Worm (Caenorhabditis elegans) whole organism, L2 larva: ENCODE data around the gene sgk-1.

Experiments used
- C34F6.9 ChIP-seq: fragments of 150-350 bp; optimal IDR thresholded peaks from 2 replicates; lab custom pipeline; 2014; ENCODE audit warnings: missing biosample characterization, missing genetic modification characterization
- F13H6.1 ChIP-seq: sonication (generic microtip); optimal IDR thresholded peaks from 2 replicates; lab custom pipeline; 2016; ENCODE audit warnings: missing genetic modification characterization, missing compliant biosample characterization
- R02D3.7 ChIP-seq: fragments of 150-350 bp; optimal IDR thresholded peaks from 2 replicates; lab custom pipeline; 2014; ENCODE audit warnings: missing biosample characterization, missing genetic modification characterization
- Y55F3AM.14 ChIP-seq: fragments of 200-800 bp; sonication (Bioruptor generic); optimal IDR thresholded peaks from 2 replicates; lab custom pipeline; 2018; ENCODE audit warnings: mild to moderate bottlenecking, missing genetic modification characterization, missing compliant biosample characterization
- ZK546.5 ChIP-seq: sonication (generic microtip); optimal IDR thresholded peaks from 2 replicates; lab custom pipeline; 2017; ENCODE audit warnings: missing biosample characterization, missing genetic modification characterization
- aly-2 ChIP-seq: fragments of 150-350 bp; optimal IDR thresholded peaks from 2 replicates; lab custom pipeline; 2014; ENCODE audit warnings: missing biosample characterization, missing genetic modification characterization
- ama-1 ChIP-seq: fragments of 150-350 bp; optimal IDR thresholded peaks from 2 replicates; lab custom pipeline; 2018; ENCODE audit warnings: inconsistent platforms
- ceh-82 ChIP-seq: fragments of 150-350 bp; optimal IDR thresholded peaks from 2 replicates; lab custom pipeline; 2014; ENCODE audit warnings: missing biosample characterization, missing genetic modification characterization
- crh-2 ChIP-seq: sonication (generic microtip); optimal IDR thresholded peaks from 2 replicates; lab custom pipeline; 2017; ENCODE audit warnings: missing biosample characterization, missing genetic modification characterization
- gmeb-1 ChIP-seq: fragments of 150-350 bp; optimal IDR thresholded peaks from 2 replicates; lab custom pipeline; 2014; ENCODE audit warnings: missing biosample characterization, missing genetic modification characterization
- lin-11 ChIP-seq: fragments of 150-350 bp; sonication (generic microtip); optimal IDR thresholded peaks from 2 replicates; lab custom pipeline; 2014; ENCODE audit warnings: missing biosample characterization, missing genetic modification characterization, inconsistent platforms, mixed read lengths
- lin-13 ChIP-seq: fragments of 150-350 bp; optimal IDR thresholded peaks from 2 replicates; lab custom pipeline; 2014; ENCODE audit warnings: missing biosample characterization, missing genetic modification reagents, missing genetic modification characterization
- lin-39 ChIP-seq: fragments of 150-350 bp; optimal IDR thresholded peaks from 2 replicates; lab custom pipeline; 2014; ENCODE audit warnings: missing biosample characterization, missing genetic modification reagents, missing genetic modification characterization
- lsy-2 ChIP-seq, 2 experiments: fragments of 150-350 bp in 1 of 2; sonication (generic microtip) in 1 of 2; optimal IDR thresholded peaks; 2 replicates each; lab custom pipeline; 2014 to 2017; ENCODE audit warnings: missing biosample characterization in 2 of 2, missing genetic modification characterization in 2 of 2
- mab-5 ChIP-seq: fragments of 150-350 bp; optimal IDR thresholded peaks from 2 replicates; lab custom pipeline; 2014; ENCODE audit warnings: missing biosample characterization, missing genetic modification characterization
- mbf-1 ChIP-seq: sonication (generic microtip); optimal IDR thresholded peaks from 2 replicates; lab custom pipeline; 2017; ENCODE audit warnings: missing biosample characterization, missing genetic modification characterization
- mdl-1 ChIP-seq, 2 experiments: fragments of 150-350 bp in 1 of 2; sonication (generic microtip) in 1 of 2; optimal IDR thresholded peaks; 2 replicates each; lab custom pipeline; 2017; ENCODE audit warnings: missing biosample characterization in 2 of 2, missing genetic modification characterization in 2 of 2
- nhr-10 ChIP-seq: sonication (generic microtip); optimal IDR thresholded peaks from 2 replicates; lab custom pipeline; 2017; ENCODE audit warnings: missing biosample characterization, missing genetic modification characterization
- nhr-12 ChIP-seq: fragments of 150-350 bp; optimal IDR thresholded peaks from 2 replicates; lab custom pipeline; 2014; ENCODE audit warnings: missing biosample characterization, missing genetic modification characterization
- nhr-129 ChIP-seq: fragments of 150-350 bp; optimal IDR thresholded peaks from 2 replicates; lab custom pipeline; 2014; ENCODE audit warnings: missing biosample characterization, missing genetic modification characterization
- nhr-21 ChIP-seq: fragments of 150-350 bp; optimal IDR thresholded peaks from 2 replicates; lab custom pipeline; 2014; ENCODE audit warnings: missing biosample characterization, missing genetic modification characterization
- nhr-23 ChIP-seq: fragments of 150-350 bp; optimal IDR thresholded peaks from 2 replicates; lab custom pipeline; 2014; ENCODE audit warnings: missing biosample characterization, missing genetic modification reagents, missing genetic modification characterization
- nhr-237 ChIP-seq: fragments of 150-350 bp; optimal IDR thresholded peaks from 2 replicates; lab custom pipeline; 2014; ENCODE audit warnings: missing biosample characterization, missing genetic modification characterization
- nhr-25 ChIP-seq: fragments of 150-350 bp; sonication (generic microtip); optimal IDR thresholded peaks from 3 replicates; lab custom pipeline; 2014; ENCODE audit warnings: missing biosample characterization, missing genetic modification characterization
- nhr-6 ChIP-seq: fragments of 150-350 bp; optimal IDR thresholded peaks from 2 replicates; lab custom pipeline; 2014; ENCODE audit warnings: missing biosample characterization, missing genetic modification characterization
- peb-1 ChIP-seq: fragments of 150-350 bp; optimal IDR thresholded peaks from 2 replicates; lab custom pipeline; 2014; ENCODE audit warnings: missing biosample characterization, missing genetic modification characterization
- sem-4 ChIP-seq: fragments of 150-350 bp; optimal IDR thresholded peaks from 2 replicates; lab custom pipeline; 2014; ENCODE audit warnings: missing biosample characterization, missing genetic modification reagents, missing genetic modification characterization
- skn-1 ChIP-seq: sonication (generic microtip); optimal IDR thresholded peaks from 2 replicates; lab custom pipeline; 2017; ENCODE audit warnings: missing biosample characterization, missing genetic modification characterization
- sma-3 ChIP-seq: sonication (generic microtip); optimal IDR thresholded peaks from 2 replicates; lab custom pipeline; 2016; ENCODE audit warnings: missing genetic modification reagents, missing genetic modification characterization, missing compliant biosample characterization
- sma-9 ChIP-seq, 2 experiments: fragments of 150-350 bp in 1 of 2; sonication (generic microtip) in 1 of 2; optimal IDR thresholded peaks; 2 replicates each; lab custom pipeline; 2014 to 2016; ENCODE audit warnings: missing genetic modification characterization in 2 of 2, mild to moderate bottlenecking in 1 of 2, missing biosample characterization in 1 of 2, missing compliant biosample characterization in 1 of 2, missing genetic modification reagents in 1 of 2, moderate library complexity in 1 of 2
- snpc-4 ChIP-seq: fragments of 150-350 bp; optimal IDR thresholded peaks from 2 replicates; lab custom pipeline; 2014; ENCODE audit warnings: missing biosample characterization, missing genetic modification characterization
- unc-39 ChIP-seq: fragments of 150-350 bp; optimal IDR thresholded peaks from 2 replicates; lab custom pipeline; 2014; ENCODE audit warnings: missing biosample characterization, missing genetic modification characterization
- unc-55 ChIP-seq: fragments of 150-350 bp; sonication (generic microtip); optimal IDR thresholded peaks from 3 replicates; lab custom pipeline; 2014; ENCODE audit warnings: missing biosample characterization, missing genetic modification reagents, missing genetic modification characterization
- unc-62 ChIP-seq: fragments of 150-350 bp; optimal IDR thresholded peaks from 2 replicates; lab custom pipeline; 2014; ENCODE audit warnings: missing biosample characterization, missing genetic modification reagents, missing genetic modification characterization
- ztf-11 ChIP-seq: sonication (generic microtip); optimal IDR thresholded peaks from 2 replicates; lab custom pipeline; 2017; ENCODE audit warnings: missing biosample characterization, missing genetic modification characterization

Gene sgk-1

DNA sequence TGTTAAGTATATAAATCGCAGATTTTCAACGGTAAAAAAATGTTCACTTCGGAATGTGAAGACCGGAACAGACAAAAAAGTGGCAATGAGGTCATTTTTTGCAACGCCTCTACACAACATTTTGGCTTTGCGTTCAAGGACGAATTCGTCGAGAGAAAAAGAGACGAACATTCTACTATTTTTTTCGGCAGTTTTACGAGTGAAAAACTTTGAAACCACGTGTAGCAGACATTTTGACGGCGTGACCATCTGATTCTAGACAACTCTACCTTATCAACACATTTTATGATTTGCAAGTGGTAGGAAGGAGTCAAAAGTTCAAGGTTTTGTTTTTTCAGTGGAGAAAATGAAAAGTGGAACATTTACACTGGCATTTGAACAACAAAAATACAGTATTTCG lies 28.6 kb upstream of the sgk-1 start:
- no peak for TF ChIP-seq nhr-237
- TF ChIP-seq unc-55 (GFP tag; lab: Kevin White, UChicago): no peak
- TF ChIP-seq ama-1 (lab: Kevin White, UChicago): no peak
- TF ChIP-seq mbf-1 (tag; lab: Kevin White, UChicago): no peak
- TF ChIP-seq sma-3 (GFP tag; lab: Kevin White, UChicago): peak; percentile 11
- TF ChIP-seq nhr-21: no peak
- TF ChIP-seq ztf-11 (tag; lab: Kevin White, UChicago): no peak
- TF ChIP-seq lin-39 (tag; lab: Kevin White, UChicago): no peak
- no peak for TF ChIP-seq snpc-4 (tag; lab: Kevin White, UChicago)
- TF ChIP-seq sem-4 (tag; lab: Kevin White, UChicago): no peak
- no peak for TF ChIP-seq nhr-129 (tag; lab: Kevin White, UChicago)
- no peak for TF ChIP-seq aly-2 (tag; lab: Kevin White, UChicago)
- TF ChIP-seq Y55F3AM.14: no peak
- TF ChIP-seq gmeb-1 (tag; lab: Kevin White, UChicago): no peak
- no peak for TF ChIP-seq ceh-82 (tag; lab: Kevin White, UChicago)
- TF ChIP-seq crh-2 (tag; lab: Kevin White, UChicago): peak; percentile 25
- TF ChIP-seq nhr-10: no peak
- no peak for TF ChIP-seq unc-62 (GFP tag; lab: Kevin White, UChicago)
- TF ChIP-seq lin-11 (tag; lab: Kevin White, UChicago): no peak
- TF ChIP-seq sma-9 (GFP tag; optimal IDR thresholded peaks at IDR 0.05; lab: Kevin White, UChicago): peak; percentile 70
- TF ChIP-seq sma-9 (tag; optimal IDR thresholded peaks at IDR 0.05; lab: Kevin White, UChicago): no peak
- TF ChIP-seq peb-1 (tag; lab: Kevin White, UChicago): no peak
- no peak for TF ChIP-seq C34F6.9 (tag; lab: Kevin White, UChicago)
- no peak for TF ChIP-seq skn-1 (tag; lab: Kevin White, UChicago)
- no peak for TF ChIP-seq nhr-12 (tag; lab: Kevin White, UChicago)
- no peak for TF ChIP-seq mdl-1 (tag; optimal IDR thresholded peaks at IDR 0.05; lab: Kevin White, UChicago)
- TF ChIP-seq nhr-25 (tag; lab: Kevin White, UChicago): peak; percentile 72
- TF ChIP-seq nhr-23: no peak
- TF ChIP-seq ZK546.5 (tag; lab: Kevin White, UChicago): no peak
- no peak for TF ChIP-seq unc-39 (tag; lab: Kevin White, UChicago)
- no peak for TF ChIP-seq F13H6.1 (tag; lab: Kevin White, UChicago)
- no peak for TF ChIP-seq lin-13
- TF ChIP-seq nhr-6 (tag; lab: Kevin White, UChicago): no peak

DNA sequence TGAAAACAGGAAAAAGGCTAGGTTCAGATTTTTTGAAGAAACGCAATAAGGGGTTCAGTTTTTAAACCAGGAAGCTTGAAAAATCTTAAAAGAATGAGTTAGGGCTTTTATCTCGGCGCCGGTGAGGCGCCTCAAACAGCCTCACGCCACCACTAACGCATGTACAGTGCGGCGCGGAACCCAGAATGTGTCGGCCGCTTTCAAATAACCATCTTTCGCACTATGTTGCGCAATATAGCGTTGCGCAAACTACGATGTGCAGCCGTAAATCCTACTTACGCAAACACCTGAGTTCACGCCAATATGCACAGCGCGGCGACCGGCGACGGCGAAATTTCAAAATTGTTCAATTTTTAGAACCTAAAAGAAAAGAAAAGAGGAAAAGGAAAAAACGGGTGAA lies 27.7 kb upstream of the sgk-1 start:
- TF ChIP-seq nhr-10 (no peak), snpc-4 (tag; lab: Kevin White, UChicago) (peak; percentile 75)

DNA sequence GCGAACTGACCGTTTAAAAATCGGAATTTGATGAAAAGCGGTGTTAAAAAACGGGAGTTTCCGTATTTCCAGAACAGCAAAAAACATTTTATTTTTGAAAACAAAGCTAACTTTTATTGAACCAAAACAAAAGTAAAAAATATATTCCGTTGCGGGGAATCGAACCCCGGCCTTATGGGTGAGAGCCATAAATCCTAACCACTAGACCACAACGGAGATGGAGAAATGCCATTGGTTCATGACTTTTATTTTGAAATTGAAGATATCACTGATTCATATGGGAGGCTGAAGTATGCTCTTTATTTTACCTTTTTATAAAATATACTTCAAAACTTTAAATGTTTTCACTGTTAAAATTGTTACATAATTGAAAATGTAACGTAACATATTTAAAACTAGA lies 23.2 kb upstream of the sgk-1 start:
- TF ChIP-seq skn-1 (tag; lab: Kevin White, UChicago) (no peak), sma-3 (GFP tag; lab: Kevin White, UChicago) (peak; percentile 0)

DNA sequence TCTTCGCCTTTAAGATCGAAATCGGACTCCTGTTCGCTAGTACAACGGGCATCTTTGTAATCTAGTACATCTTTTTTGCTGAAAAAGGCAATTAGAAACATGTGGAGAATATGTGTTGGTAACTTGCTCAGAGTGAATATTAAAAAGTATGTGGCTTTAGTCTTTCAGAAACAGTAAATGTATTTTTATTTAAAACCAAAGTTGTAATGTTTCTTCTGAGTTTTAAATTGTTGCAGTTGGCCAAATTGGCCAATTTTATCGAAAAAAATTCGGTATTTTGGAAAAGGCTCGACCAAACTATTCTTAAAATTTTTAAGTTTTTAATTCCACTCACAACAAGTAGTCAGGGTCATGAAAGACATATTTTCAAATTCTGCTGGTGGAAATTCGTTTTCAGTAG lies 21.2 kb upstream of the sgk-1 start, which contains the start of gene F52E10.2:
Gene F52E10.2 (minus strand): TSS at position 101 of the 400 bp plus-strand sequence.
- no peak for TF ChIP-seq nhr-23
- TF ChIP-seq nhr-237: no peak
- no peak for TF ChIP-seq snpc-4 (tag; lab: Kevin White, UChicago)
- no peak for TF ChIP-seq unc-39 (tag; lab: Kevin White, UChicago)
- TF ChIP-seq sma-3 (GFP tag; lab: Kevin White, UChicago): no peak
- TF ChIP-seq lin-13: no peak
- TF ChIP-seq nhr-21: no peak
- no peak for TF ChIP-seq peb-1 (tag; lab: Kevin White, UChicago)
- no peak for TF ChIP-seq mab-5
- TF ChIP-seq F13H6.1 (tag; lab: Kevin White, UChicago): no peak
- no peak for TF ChIP-seq crh-2 (tag; lab: Kevin White, UChicago)
- TF ChIP-seq ceh-82 (tag; lab: Kevin White, UChicago): no peak
- no peak for TF ChIP-seq skn-1 (tag; lab: Kevin White, UChicago)
- TF ChIP-seq lsy-2 (tag; optimal IDR thresholded peaks at IDR 0.05; lab: Kevin White, UChicago): no peak
- TF ChIP-seq Y55F3AM.14: no peak
- no peak for TF ChIP-seq nhr-12 (tag; lab: Kevin White, UChicago)
- no peak for TF ChIP-seq ztf-11 (tag; lab: Kevin White, UChicago)
- TF ChIP-seq aly-2 (tag; lab: Kevin White, UChicago): no peak
- TF ChIP-seq R02D3.7 (tag; lab: Kevin White, UChicago): no peak
